Worm (Caenorhabditis elegans): Measurements from ENCODE around the gene F44A6.4.

DNA sequence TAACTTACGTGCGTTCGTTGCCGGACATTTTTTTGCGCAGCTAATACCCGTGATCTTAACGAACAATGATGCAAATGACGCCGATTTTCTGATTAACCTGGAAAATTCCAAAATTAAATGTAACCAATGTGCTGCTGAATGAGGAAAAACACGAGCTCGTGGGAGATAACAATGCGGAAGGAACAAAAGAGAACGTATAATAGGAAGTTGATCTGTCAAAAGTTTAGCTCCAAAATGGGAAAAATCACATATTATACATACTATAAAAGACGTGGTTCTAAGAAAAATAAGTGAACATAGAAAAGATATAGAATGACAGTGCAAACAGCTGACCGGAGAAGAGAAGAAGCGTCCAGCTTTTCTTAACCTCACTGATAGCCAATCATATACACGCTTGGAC lies 37.5 kb upstream of the F44A6.4 start, which contains the start of gene C14H10.2:
- TF ChIP-seq cebp-2 (GFP tag; IDR thresholded peaks at IDR 0.05) (no peak), B0035.1 (tag; optimal IDR thresholded peaks at IDR 0.05) (no peak), unc-62 (GFP tag; optimal IDR thresholded peaks at IDR 0.05) (no peak)
